Fruit fly (Drosophila melanogaster): Measurements from ENCODE around the gene rho.

The rho gene

DNA sequence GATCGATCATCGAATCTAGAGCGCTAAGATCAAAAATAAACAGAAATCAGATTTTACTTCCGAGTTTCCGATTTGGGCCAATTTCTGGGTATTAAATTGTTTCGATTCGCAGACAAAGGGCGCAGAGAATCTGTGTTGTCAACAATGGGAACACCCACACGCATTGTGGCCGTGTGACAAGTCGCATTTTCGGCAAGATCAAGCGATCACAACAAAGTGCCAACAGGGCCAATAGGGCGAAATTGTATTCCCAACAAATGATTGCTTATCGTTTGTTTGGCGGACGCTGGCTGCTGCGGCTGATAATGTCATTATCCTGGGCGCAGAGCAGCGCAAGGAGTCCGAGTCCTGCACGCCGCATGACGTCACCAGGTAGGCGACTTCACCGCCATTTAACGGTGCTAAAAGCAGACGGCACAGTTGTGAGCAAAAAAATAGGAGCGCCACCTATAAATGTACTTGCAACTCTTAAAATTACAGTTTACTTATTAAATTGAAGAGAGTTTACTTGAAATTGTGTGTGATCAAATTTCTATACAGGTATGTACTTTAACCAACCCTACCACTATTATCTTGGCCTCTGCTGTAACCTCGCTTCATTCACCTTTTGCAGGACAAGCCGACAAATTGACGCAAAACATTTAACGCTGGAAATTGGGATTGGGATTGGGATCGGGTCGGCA, 15.5 kb downstream of the rho start (continued):
- no peak for TF ChIP-seq tna (GFP tag; IDR thresholded peaks at IDR 0.05; ENCODE audit: partially characterized antibody)
- TF ChIP-seq CG8359 (GFP tag; optimal IDR thresholded peaks at IDR 0.05; ENCODE audit: borderline replicate concordance) = peak; percentile 37
- TF ChIP-seq wor (GFP tag; IDR thresholded peaks at IDR 0.05) = peak; percentile 30; the same call in 1 of the 2 replicates
- TF ChIP-seq Hr78 (GFP tag; optimal IDR thresholded peaks at IDR 0.05) = no peak
- TF ChIP-seq CG6272 (GFP tag; IDR thresholded peaks at IDR 0.05) = no peak
- no peak for TF ChIP-seq unc-4 (GFP tag; IDR thresholded peaks at IDR 0.05; ENCODE audit: partially characterized antibody)
- TF ChIP-seq CG7963 (GFP tag; IDR thresholded peaks at IDR 0.05; ENCODE audit: partially characterized antibody) = no peak
- TF ChIP-seq ken (GFP tag; IDR thresholded peaks at IDR 0.05) = peak; percentile 60; the same call in 1 of the 3 replicates
- peak; percentile 97 for TF ChIP-seq fd102C (GFP tag; optimal IDR thresholded peaks at IDR 0.05)
- no peak for TF ChIP-seq CrebB (tag; optimal IDR thresholded peaks at IDR 0.05)
- TF ChIP-seq fu2 (GFP tag; optimal IDR thresholded peaks at IDR 0.05) = no peak
- TF ChIP-seq dan (GFP tag; IDR thresholded peaks at IDR 0.05) = peak; percentile 80
- TF ChIP-seq CG4707 (GFP tag; optimal IDR thresholded peaks at IDR 0.05) = no peak
- TF ChIP-seq Sox100B (GFP tag; optimal IDR thresholded peaks at IDR 0.05) = no peak
- TF ChIP-seq bcd (GFP tag; optimal IDR thresholded peaks at IDR 0.05) = peak; percentile 49
- TF ChIP-seq CG7987 (GFP tag; optimal IDR thresholded peaks at IDR 0.05) = no peak
- no peak for TF ChIP-seq Dll (GFP tag; IDR thresholded peaks at IDR 0.05; ENCODE audit: partially characterized antibody)
- TF ChIP-seq CG3847 (GFP tag; IDR thresholded peaks at IDR 0.05) = 0 out of 2 replicates have a peak, but pooled peaks have one; percentile 21
- no peak for TF ChIP-seq h (optimal IDR thresholded peaks at IDR 0.05)
- peak; percentile 63; the same call in 1 of the 3 replicates for TF ChIP-seq Optix (GFP tag; IDR thresholded peaks at IDR 0.05)
- no peak for TF ChIP-seq br (optimal IDR thresholded peaks at IDR 0.05)
- TF ChIP-seq dmrt99B (tag; optimal IDR thresholded peaks at IDR 0.05) = peak; percentile 34
- peak; percentile 69 for TF ChIP-seq pum (GFP tag; optimal IDR thresholded peaks at IDR 0.05)
- TF ChIP-seq CG16815 (GFP tag; optimal IDR thresholded peaks at IDR 0.05) = peak; percentile 82
- peak; percentile 20 for TF ChIP-seq caup (GFP tag; optimal IDR thresholded peaks at IDR 0.05; ENCODE audit: severe bottlenecking)
- TF ChIP-seq bigmax (GFP tag; optimal IDR thresholded peaks at IDR 0.05) = no peak
- TF ChIP-seq MTF-1 (GFP tag; optimal IDR thresholded peaks at IDR 0.05; ENCODE audit: borderline replicate concordance) = no peak
- TF ChIP-seq CG7357 (GFP tag; IDR thresholded peaks at IDR 0.05) = peak; percentile 62; the same call in 2 of the 3 replicates
- TF ChIP-seq HLHmδ (GFP tag; optimal IDR thresholded peaks at IDR 0.05) = no peak
- TF ChIP-seq CG8290 (GFP tag; optimal IDR thresholded peaks at IDR 0.05) = peak; percentile 41
- no peak for TF ChIP-seq CG8290 (tag; optimal IDR thresholded peaks at IDR 0.05)
- peak; percentile 23 for TF ChIP-seq CG17568 (GFP tag; optimal IDR thresholded peaks at IDR 0.05)
- TF ChIP-seq cg (GFP tag; optimal IDR thresholded peaks at IDR 0.05) = no peak
- TF ChIP-seq kah (GFP tag; optimal IDR thresholded peaks at IDR 0.05) = no peak
- TF ChIP-seq CG4424 (GFP tag; optimal IDR thresholded peaks at IDR 0.05) = peak; percentile 66
- TF ChIP-seq CG6654 (GFP tag; optimal IDR thresholded peaks at IDR 0.05) = no peak
- no peak for TF ChIP-seq ham (GFP tag; IDR thresholded peaks at IDR 0.05)
- peak; percentile 94 for TF ChIP-seq Xrp1 (GFP tag; IDR thresholded peaks at IDR 0.05)
- no peak for TF ChIP-seq Opbp (GFP tag; IDR thresholded peaks at IDR 0.05; ENCODE audit: partially characterized antibody)
- TF ChIP-seq CG3407 (GFP tag; optimal IDR thresholded peaks at IDR 0.05) = peak; percentile 25
- no peak for TF ChIP-seq sima (GFP tag; optimal IDR thresholded peaks at IDR 0.05)
- peak; percentile 54; the same call in 1 of the 2 replicates for TF ChIP-seq Ptx1 (GFP tag; IDR thresholded peaks at IDR 0.05)
- no peak for TF ChIP-seq CG10274 (GFP tag; optimal IDR thresholded peaks at IDR 0.05)
- TF ChIP-seq CG14441 (GFP tag; IDR thresholded peaks at IDR 0.05) = peak; percentile 73
- no peak for TF ChIP-seq crc (GFP tag; optimal IDR thresholded peaks at IDR 0.05)
- no peak for TF ChIP-seq C15 (GFP tag; IDR thresholded peaks at IDR 0.05)
- TF ChIP-seq gt (GFP tag; IDR thresholded peaks at IDR 0.05) = peak; percentile 70
- no peak for TF ChIP-seq Hand (GFP tag; optimal IDR thresholded peaks at IDR 0.05)
- TF ChIP-seq NK7.1 (GFP tag; optimal IDR thresholded peaks at IDR 0.05) = peak; percentile 47
- TF ChIP-seq B-H2 (GFP tag; optimal IDR thresholded peaks at IDR 0.05) = no peak
